Worm (Caenorhabditis elegans) whole organism, L3 larva: Measurements from ENCODE around the gene clec-43.

Source experiments
- R02D3.7 ChIP-seq: fragments of 150-350 bp; optimal IDR thresholded peaks from 2 replicates; lab custom pipeline; 2014; ENCODE audit warnings: missing biosample characterization, missing genetic modification characterization
- ZK546.5 ChIP-seq: sonication (generic microtip); optimal IDR thresholded peaks from 2 replicates; lab custom pipeline; 2017; ENCODE audit warnings: missing biosample characterization, missing genetic modification characterization
- aly-2 ChIP-seq: fragments of 150-350 bp; optimal IDR thresholded peaks from 2 replicates; lab custom pipeline; 2014; ENCODE audit warnings: missing biosample characterization, missing genetic modification characterization
- ama-1 ChIP-seq: fragments of 150-350 bp; optimal IDR thresholded peaks from 2 replicates; lab custom pipeline; 2018
- ceh-28 ChIP-seq: fragments of 150-350 bp; optimal IDR thresholded peaks from 2 replicates; lab custom pipeline; 2014; ENCODE audit warnings: missing biosample characterization, missing genetic modification reagents, missing genetic modification characterization
- ceh-82 ChIP-seq: fragments of 150-350 bp; optimal IDR thresholded peaks from 2 replicates; lab custom pipeline; 2014; ENCODE audit warnings: missing biosample characterization, missing genetic modification characterization
- ceh-9 ChIP-seq: sonication (generic microtip); optimal IDR thresholded peaks from 2 replicates; lab custom pipeline; 2018; ENCODE audit warnings: missing biosample characterization, missing genetic modification characterization
- daf-12 ChIP-seq: fragments of 150-350 bp; optimal IDR thresholded peaks from 2 replicates; lab custom pipeline; 2014; ENCODE audit warnings: missing biosample characterization, missing genetic modification reagents, missing genetic modification characterization
- egl-27 ChIP-seq: sonication (generic microtip); optimal IDR thresholded peaks from 4 replicates; lab custom pipeline; 2017; ENCODE audit warnings: missing biosample characterization, missing genetic modification reagents, missing genetic modification characterization
- egl-5 ChIP-seq: fragments of 150-350 bp; optimal IDR thresholded peaks from 2 replicates; lab custom pipeline; 2017; ENCODE audit warnings: missing biosample characterization, missing genetic modification reagents, missing genetic modification characterization, inconsistent platforms
- elt-1 ChIP-seq: fragments of 150-350 bp; optimal IDR thresholded peaks from 2 replicates; lab custom pipeline; 2014; ENCODE audit warnings: missing biosample characterization, missing genetic modification characterization
- elt-2 ChIP-seq: sonication (generic microtip); optimal IDR thresholded peaks from 2 replicates; lab custom pipeline; 2016; ENCODE audit warnings: missing genetic modification reagents, mild to moderate bottlenecking, missing genetic modification characterization, missing compliant biosample characterization
- elt-3 ChIP-seq, 3 experiments: fragments of 150-350 bp in 1 of 3; sonication (generic microtip) in 2 of 3; optimal IDR thresholded peaks; 2 replicates in 2 of 3; 4 replicates in 1 of 3; lab custom pipeline; 2014 to 2017; ENCODE audit warnings: missing biosample characterization in 3 of 3, missing genetic modification characterization in 3 of 3
- eor-1 ChIP-seq, 2 experiments: fragments of 150-350 bp; optimal IDR thresholded peaks; 2 replicates each; lab custom pipeline; 2014 to 2018; ENCODE audit warnings: missing biosample characterization in 2 of 2, missing genetic modification characterization in 2 of 2
- fkh-10 ChIP-seq: sonication (generic microtip); optimal IDR thresholded peaks from 2 replicates; lab custom pipeline; 2017; ENCODE audit warnings: missing biosample characterization, missing genetic modification reagents, missing genetic modification characterization
- fos-1 ChIP-seq: fragments of 150-350 bp; optimal IDR thresholded peaks from 2 replicates; lab custom pipeline; 2014; ENCODE audit warnings: missing biosample characterization, missing genetic modification characterization
- jun-1 ChIP-seq: fragments of 150-350 bp; optimal IDR thresholded peaks from 2 replicates; lab custom pipeline; 2014; ENCODE audit warnings: missing biosample characterization, missing genetic modification reagents, missing genetic modification characterization
- lin-15B ChIP-seq: fragments of 150-350 bp; optimal IDR thresholded peaks from 2 replicates; lab custom pipeline; 2014; ENCODE audit warnings: missing biosample characterization, missing genetic modification characterization
- lin-39 ChIP-seq: fragments of 150-350 bp; optimal IDR thresholded peaks from 2 replicates; lab custom pipeline; 2018; ENCODE audit warnings: missing biosample characterization, missing genetic modification reagents, missing genetic modification characterization
- lsy-12 ChIP-seq: sonication (generic microtip); optimal IDR thresholded peaks from 2 replicates; lab custom pipeline; 2016; ENCODE audit warnings: mild to moderate bottlenecking, missing genetic modification characterization, missing compliant biosample characterization
- mml-1 ChIP-seq: fragments of 150-350 bp; sonication (generic microtip); optimal IDR thresholded peaks from 3 replicates; lab custom pipeline; 2014; ENCODE audit warnings: missing biosample characterization, missing genetic modification characterization
- nhr-11 ChIP-seq: fragments of 150-350 bp; optimal IDR thresholded peaks from 2 replicates; lab custom pipeline; 2014; ENCODE audit warnings: missing biosample characterization, missing genetic modification characterization
- nhr-12 ChIP-seq: fragments of 150-350 bp; optimal IDR thresholded peaks from 2 replicates; lab custom pipeline; 2014; ENCODE audit warnings: missing biosample characterization, missing genetic modification characterization
- nhr-237 ChIP-seq: fragments of 150-350 bp; optimal IDR thresholded peaks from 2 replicates; lab custom pipeline; 2014; ENCODE audit warnings: missing biosample characterization, missing genetic modification characterization
- nhr-25 ChIP-seq: sonication (generic microtip); optimal IDR thresholded peaks from 2 replicates; lab custom pipeline; 2017; ENCODE audit warnings: missing biosample characterization, missing genetic modification characterization
- nhr-28 ChIP-seq: fragments of 150-350 bp; optimal IDR thresholded peaks from 2 replicates; lab custom pipeline; 2014; ENCODE audit warnings: missing biosample characterization, missing genetic modification characterization
- nhr-43 ChIP-seq: sonication (generic microtip); optimal IDR thresholded peaks from 2 replicates; lab custom pipeline; 2016; ENCODE audit warnings: mild to moderate bottlenecking, missing genetic modification characterization, missing compliant biosample characterization; ENCODE audit not compliant: poor library complexity, severe bottlenecking
- nhr-67 ChIP-seq: fragments of 150-350 bp; optimal IDR thresholded peaks from 2 replicates; lab custom pipeline; 2014; ENCODE audit warnings: missing biosample characterization, missing genetic modification characterization
- nhr-76 ChIP-seq: fragments of 150-350 bp; sonication (generic microtip); optimal IDR thresholded peaks from 5 replicates; lab custom pipeline; 2014; ENCODE audit warnings: missing biosample characterization, missing genetic modification characterization
- nhr-77 ChIP-seq: fragments of 150-350 bp; optimal IDR thresholded peaks from 2 replicates; lab custom pipeline; 2014; ENCODE audit warnings: missing biosample characterization, missing genetic modification characterization
- pha-4 ChIP-seq: fragments of 150-350 bp; optimal IDR thresholded peaks from 2 replicates; lab custom pipeline; 2014; ENCODE audit warnings: missing biosample characterization, missing genetic modification reagents, missing genetic modification characterization
- pqm-1 ChIP-seq: fragments of 150-350 bp; optimal IDR thresholded peaks from 2 replicates; lab custom pipeline; 2017; ENCODE audit warnings: missing biosample characterization, missing genetic modification characterization, inconsistent platforms
- sea-2 ChIP-seq: fragments of 150-350 bp; sonication (generic microtip); optimal IDR thresholded peaks from 4 replicates; lab custom pipeline; 2014; ENCODE audit warnings: missing biosample characterization, missing genetic modification reagents, missing genetic modification characterization
- skn-1 ChIP-seq: fragments of 150-350 bp; optimal IDR thresholded peaks from 2 replicates; lab custom pipeline; 2014; ENCODE audit warnings: missing biosample characterization, missing genetic modification characterization
- snpc-4 ChIP-seq: fragments of 150-350 bp; optimal IDR thresholded peaks from 2 replicates; lab custom pipeline; 2014; ENCODE audit warnings: missing biosample characterization, missing genetic modification characterization
- tbx-2 ChIP-seq: sonication (generic microtip); optimal IDR thresholded peaks from 2 replicates; lab custom pipeline; 2016; ENCODE audit warnings: mild to moderate bottlenecking, missing genetic modification characterization, missing compliant biosample characterization
- unc-62 ChIP-seq: fragments of 150-350 bp; sonication (generic microtip); optimal IDR thresholded peaks from 4 replicates; lab custom pipeline; 2014; ENCODE audit warnings: missing biosample characterization, missing genetic modification reagents, missing genetic modification characterization
- zag-1 ChIP-seq: fragments of 150-350 bp; optimal IDR thresholded peaks from 2 replicates; lab custom pipeline; 2014; ENCODE audit warnings: missing biosample characterization, missing genetic modification characterization
- ztf-4 ChIP-seq: fragments of 150-350 bp; optimal IDR thresholded peaks from 2 replicates; lab custom pipeline; 2014; ENCODE audit warnings: missing biosample characterization, missing genetic modification characterization

clec-43 gene

DNA sequence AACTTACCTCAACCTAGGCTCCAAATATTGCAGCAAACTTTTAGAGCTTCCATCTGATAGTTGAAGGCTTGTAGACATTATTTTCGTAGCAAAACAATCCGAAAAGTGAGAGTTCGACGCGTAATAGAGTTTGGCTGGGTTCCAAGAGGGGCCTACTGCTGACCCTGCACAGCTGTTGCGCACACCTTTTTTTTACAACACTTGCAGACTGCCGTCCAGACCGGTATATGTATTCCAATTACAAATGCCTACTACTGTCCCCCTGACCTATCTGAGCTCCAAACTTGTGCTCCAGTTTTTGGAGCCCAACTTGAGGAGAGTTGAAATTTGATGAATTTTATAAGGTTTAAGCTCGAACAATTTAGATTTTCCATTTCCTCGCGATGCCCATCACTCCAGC, 34.3 kb upstream of the clec-43 start, which contains the start of the genes fbxc-24 and fbxc-27:
Gene fbxc-24 (minus strand): TSS at position 101 of the 400 bp plus-strand sequence.
Gene fbxc-27 (plus strand): TSS at position 216 of the 400 bp plus-strand sequence.
- TF ChIP-seq daf-12 (tag; lab: Kevin White, UChicago) (no peak), aly-2 (tag; lab: Kevin White, UChicago) (no peak), elt-1 (tag; lab: Kevin White, UChicago) (no peak), elt-2 (tag; lab: Kevin White, UChicago) (no peak), nhr-76 (tag; lab: Kevin White, UChicago) (no peak), zag-1 (tag; lab: Kevin White, UChicago) (no peak), nhr-77 (tag; lab: Kevin White, UChicago) (no peak), ZK546.5 (no peak), sea-2 (GFP tag; lab: Kevin White, UChicago) (no peak), lin-39 (tag; lab: Kevin White, UChicago) (no peak), ama-1 (lab: Kevin White, UChicago) (no peak), ceh-9 (tag; lab: Kevin White, UChicago) (no peak), tbx-2 (tag; lab: Kevin White, UChicago) (no peak), ceh-28 (tag; lab: Kevin White, UChicago) (no peak), fos-1 (tag; lab: Kevin White, UChicago) (no peak), egl-5 (tag; lab: Kevin White, UChicago) (no peak), nhr-28 (tag; lab: Kevin White, UChicago) (no peak), nhr-25 (tag; lab: Kevin White, UChicago) (no peak)
- TF ChIP-seq, all 47 proteins: peak for 0

DNA sequence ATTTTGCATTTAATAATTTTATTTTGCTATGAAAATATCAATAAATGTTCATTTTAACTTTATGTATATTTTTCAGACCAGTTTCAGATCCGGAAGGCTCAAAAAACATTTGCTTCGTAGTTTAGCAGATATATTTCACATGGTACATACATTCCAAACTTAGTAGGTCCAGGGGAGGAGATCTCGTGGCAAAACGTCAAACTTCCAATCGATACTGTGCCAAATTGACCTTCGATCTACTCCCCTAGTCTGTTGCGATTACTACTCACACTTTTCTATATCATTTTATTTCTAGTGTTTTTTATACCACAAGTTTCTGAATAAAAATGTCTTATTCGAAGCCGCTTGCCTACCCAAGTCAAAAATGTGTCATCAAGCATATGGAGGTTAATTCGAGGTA, 32.2 kb upstream of the clec-43 start, which contains the start of gene fbxc-31:
Gene fbxc-31 (plus strand): TSS at position 301 of the 400 bp plus-strand sequence.
- TF ChIP-seq nhr-67 (tag; lab: Kevin White, UChicago) (no peak), pha-4 (tag; lab: Kevin White, UChicago) (no peak), fos-1 (tag; lab: Kevin White, UChicago) (no peak), nhr-11 (no peak), nhr-237 (tag; lab: Kevin White, UChicago) (no peak)

DNA sequence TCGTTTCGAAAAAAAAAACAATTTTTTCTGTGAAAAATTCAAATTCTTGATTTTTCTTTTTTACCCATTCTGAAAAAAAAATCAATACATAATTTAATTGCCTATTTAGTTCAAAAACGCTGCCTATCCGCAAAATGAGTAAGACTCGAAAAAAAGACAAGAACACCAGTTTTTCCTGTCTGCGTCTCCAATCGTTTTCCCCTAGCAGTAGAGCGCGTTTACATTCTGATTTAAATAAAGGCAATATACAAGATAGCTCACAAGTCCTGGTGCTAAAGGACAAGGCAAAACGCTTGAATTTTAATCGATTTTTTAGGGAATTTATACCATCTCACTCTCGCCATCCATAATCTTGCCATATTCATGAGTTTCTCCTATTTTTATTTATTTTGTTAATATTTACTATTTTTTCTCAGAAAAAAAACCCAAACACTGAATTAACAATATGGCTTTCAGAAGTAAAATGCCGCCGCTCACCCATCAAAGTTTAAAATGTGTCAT, 30.6 kb upstream of the clec-43 start, which contains the start of gene fbxc-33:
Gene fbxc-33 (plus strand): TSS at position 451 of the 501 bp plus-strand sequence.
- no peak for TF ChIP-seq nhr-43 (tag; lab: Kevin White, UChicago)
- TF ChIP-seq mml-1 (tag; lab: Kevin White, UChicago): no peak
- TF ChIP-seq elt-3 (tag; optimal IDR thresholded peaks at IDR 0.05; lab: Kevin White, UChicago): no peak
- no peak for TF ChIP-seq lsy-12 (tag; lab: Kevin White, UChicago)
- no peak for TF ChIP-seq nhr-67 (tag; lab: Kevin White, UChicago)
- TF ChIP-seq lin-39 (tag; lab: Kevin White, UChicago): no peak
- TF ChIP-seq lin-15B: peak; percentile 65
- no peak for TF ChIP-seq fkh-10 (GFP tag; lab: Kevin White, UChicago)
- TF ChIP-seq nhr-76 (tag; lab: Kevin White, UChicago): no peak
- no peak for TF ChIP-seq ama-1 (lab: Kevin White, UChicago)
- TF ChIP-seq fos-1 (tag; lab: Kevin White, UChicago): no peak
- TF ChIP-seq eor-1 (tag; optimal IDR thresholded peaks at IDR 0.05; lab: Kevin White, UChicago): no peak
- TF ChIP-seq snpc-4 (tag; lab: Kevin White, UChicago): peak; percentile 36
- TF ChIP-seq ztf-4: no peak
- no peak for TF ChIP-seq nhr-237 (tag; lab: Kevin White, UChicago)
- TF ChIP-seq unc-62 (GFP tag; lab: Kevin White, UChicago): no peak
- peak; percentile 41 for TF ChIP-seq elt-2 (tag; lab: Kevin White, UChicago)

DNA sequence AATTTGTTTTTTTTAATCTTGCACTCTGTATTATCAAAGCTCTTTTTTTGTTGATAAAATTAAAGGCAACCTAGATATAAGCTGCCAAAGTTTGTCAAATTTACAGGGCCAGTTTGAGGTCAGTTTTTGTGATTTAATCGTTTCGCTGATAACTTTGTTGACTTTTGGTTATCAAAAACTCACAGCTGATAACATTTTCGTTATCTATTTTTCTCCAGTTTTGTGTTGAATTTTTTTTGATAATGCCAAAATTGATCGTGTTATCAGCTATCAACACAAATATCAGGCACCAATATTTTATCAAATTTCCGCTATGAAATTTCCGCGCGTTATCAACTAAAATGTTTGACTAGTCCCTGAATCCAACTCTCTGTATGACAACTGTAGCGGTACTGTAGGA, 28.7 kb upstream of the clec-43 start:
- TF ChIP-seq egl-5 (tag; lab: Kevin White, UChicago): no peak
- TF ChIP-seq R02D3.7 (tag; lab: Kevin White, UChicago): no peak
- no peak for TF ChIP-seq elt-1 (tag; lab: Kevin White, UChicago)
- TF ChIP-seq pha-4 (tag; lab: Kevin White, UChicago): peak; percentile 95
- TF ChIP-seq nhr-77 (tag; lab: Kevin White, UChicago): no peak
- TF ChIP-seq lin-39 (tag; lab: Kevin White, UChicago): no peak
- TF ChIP-seq fos-1 (tag; lab: Kevin White, UChicago): peak; percentile 49
- no peak for TF ChIP-seq nhr-12
- no peak for TF ChIP-seq nhr-25 (tag; lab: Kevin White, UChicago)
- TF ChIP-seq pqm-1 (tag; lab: Kevin White, UChicago): peak; percentile 99
- peak; percentile 98 for TF ChIP-seq jun-1 (tag; lab: Kevin White, UChicago)
- TF ChIP-seq aly-2 (tag; lab: Kevin White, UChicago): no peak
- TF ChIP-seq skn-1 (tag; lab: Kevin White, UChicago): no peak
- peak; percentile 100 for TF ChIP-seq elt-2 (tag; lab: Kevin White, UChicago)
- no peak for TF ChIP-seq ceh-82 (tag; lab: Kevin White, UChicago)
- TF ChIP-seq ceh-9 (tag; lab: Kevin White, UChicago): no peak
- TF ChIP-seq egl-27 (tag; lab: Kevin White, UChicago): peak; percentile 73
- no peak for TF ChIP-seq nhr-43 (tag; lab: Kevin White, UChicago)
- TF ChIP-seq, all 47 proteins: peak for 6
